Worm (Caenorhabditis elegans) whole organism, midembryonic: ENCODE data around the gene T16G1.5.

ENCODE experiments used
- T22C8.4 ChIP-seq: fragments of 200-800 bp; sonication (Bioruptor generic); IDR thresholded peaks from 2 replicates; pipeline ENCODE4 v1.3.6; 2022; ENCODE audit warnings: missing genetic modification characterization, missing compliant biosample characterization
- cog-1 ChIP-seq: sonication (generic microtip); optimal IDR thresholded peaks from 2 replicates; lab custom pipeline; 2016; ENCODE audit warnings: missing genetic modification characterization, missing compliant biosample characterization
- flt-1 ChIP-seq: fragments of 200-800 bp; sonication (Bioruptor generic); IDR thresholded peaks from 2 replicates; pipeline ENCODE4 v1.3.6; 2022; ENCODE audit warnings: missing genetic modification characterization, missing compliant biosample characterization
- klf-2 ChIP-seq: fragments of 200-800 bp; sonication (Bioruptor generic); conservative IDR thresholded peaks from 2 replicates; pipeline ENCODE4 v1.3.6; 2022; ENCODE audit warnings: missing genetic modification reagents, missing genetic modification characterization, missing compliant biosample characterization
- med-1 ChIP-seq: sonication (generic microtip); optimal IDR thresholded peaks from 2 replicates; lab custom pipeline; 2017; ENCODE audit warnings: missing genetic modification characterization, mild to moderate bottlenecking, missing compliant biosample characterization, antibody characterized with exemption, missing genetic modification reagents; ENCODE audit not compliant: insufficient read depth
- ztf-23 ChIP-seq: fragments of 200-800 bp; sonication (Bioruptor generic); IDR thresholded peaks from 2 replicates; pipeline ENCODE4 v1.3.6; 2022; ENCODE audit warnings: missing genetic modification reagents, missing genetic modification characterization, missing compliant biosample characterization
- ztf-29 ChIP-seq: fragments of 200-800 bp; sonication (Bioruptor generic); IDR thresholded peaks from 2 replicates; pipeline ENCODE4 v1.3.6; 2022; ENCODE audit warnings: missing genetic modification reagents, missing genetic modification characterization, missing compliant biosample characterization

- TF ChIP-seq ztf-23 = no peak
- no peak for TF ChIP-seq T22C8.4
- no peak for TF ChIP-seq cog-1 (tag; lab: Kevin White, UChicago)
- TF ChIP-seq flt-1 (GFP tag; lab: Robert Waterston, UW) = no peak
- TF ChIP-seq ztf-29 (GFP tag; lab: Robert Waterston, UW) = no peak
- TF ChIP-seq med-1 (GFP tag; lab: Kevin White, UChicago) = no peak
- no peak for TF ChIP-seq klf-2 (GFP tag; lab: Robert Waterston, UW)
Measured at ce11 chrV:12987061-12987460, 47.7 kb upstream of the T16G1.5 start, which contains the start of gene shw-3.
